Fruit fly (Drosophila melanogaster) whole organism, embryonic: ENCODE measurements around the gene CG32106.

Source experiments
- ATbp ChIP-seq: fragments of 200-800 bp; sonication (Bioruptor generic); optimal IDR thresholded peaks from 2 replicates; lab custom pipeline; 2017; ENCODE audit warnings: missing biosample characterization, mild to moderate bottlenecking, missing genetic modification characterization, missing genetic modification reagents
- Abd-B ChIP-seq: fragments of 200-800 bp; sonication (Bioruptor generic); optimal IDR thresholded peaks from 2 replicates; lab custom pipeline; 2018; ENCODE audit warnings: missing biosample characterization, mild to moderate bottlenecking, missing genetic modification characterization, moderate library complexity
- Atf3 ChIP-seq: fragments of 200-800 bp; sonication (Bioruptor generic); optimal IDR thresholded peaks from 3 replicates; lab custom pipeline; 2016; ENCODE audit warnings: missing biosample characterization, missing genetic modification characterization
- Awh ChIP-seq: fragments of 200-800 bp; sonication (Bioruptor generic); IDR thresholded peaks from 2 replicates; pipeline ENCODE4, ENCODE4 v1.3.6; 2022; ENCODE audit warnings: missing biosample characterization, missing genetic modification characterization
- BEAF-32 ChIP-seq: fragments of 200-800 bp; sonication (Bioruptor generic); optimal IDR thresholded peaks from 3 replicates; lab custom pipeline; 2017; ENCODE audit warnings: missing biosample characterization, missing genetic modification characterization, mild to moderate bottlenecking, moderate library complexity, missing genetic modification reagents
- Bdp1 ChIP-seq: fragments of 200-800 bp; sonication (Bioruptor generic); optimal IDR thresholded peaks from 3 replicates; lab custom pipeline; 2016; ENCODE audit warnings: missing biosample characterization, missing genetic modification characterization
- Bteb2 ChIP-seq: fragments of 200-800 bp; sonication (Bioruptor generic); optimal IDR thresholded peaks from 2 replicates; lab custom pipeline; 2016; ENCODE audit warnings: missing biosample characterization, missing genetic modification characterization
- CG1024 ChIP-seq: fragments of 200-800 bp; sonication (Bioruptor generic); IDR thresholded peaks from 2 replicates; pipeline ENCODE4 v1.3.6; 2022; ENCODE audit warnings: missing biosample characterization, missing genetic modification characterization
- CG11695 ChIP-seq: fragments of 200-800 bp; sonication (Bioruptor generic); IDR thresholded peaks from 3 replicates; pipeline ENCODE4 v1.3.6; 2022; ENCODE audit warnings: missing biosample characterization, missing genetic modification characterization
- CG12071 ChIP-seq: fragments of 200-800 bp; sonication (Bioruptor generic); optimal IDR thresholded peaks from 3 replicates; lab custom pipeline; 2018; ENCODE audit warnings: missing biosample characterization, mild to moderate bottlenecking, missing genetic modification characterization
- CG12769 ChIP-seq: fragments of 200-800 bp; sonication (Bioruptor generic); optimal IDR thresholded peaks from 2 replicates; lab custom pipeline; 2019; ENCODE audit warnings: missing biosample characterization, mild to moderate bottlenecking, missing genetic modification characterization, moderate library complexity
- CG13123 ChIP-seq: fragments of 200-800 bp; sonication (Bioruptor generic); optimal IDR thresholded peaks from 2 replicates; lab custom pipeline; 2016; ENCODE audit warnings: missing biosample characterization, missing genetic modification characterization
- CG16779 ChIP-seq: fragments of 200-800 bp; sonication (Bioruptor generic); IDR thresholded peaks from 2 replicates; pipeline ENCODE4 v1.3.6; 2022; ENCODE audit warnings: missing biosample characterization, missing genetic modification characterization
- CG17802 ChIP-seq: fragments of 200-800 bp; sonication (Bioruptor generic); optimal IDR thresholded peaks from 2 replicates; lab custom pipeline; 2018; ENCODE audit warnings: missing biosample characterization, mild to moderate bottlenecking, missing genetic modification characterization, moderate library complexity
- CG1792 ChIP-seq: fragments of 200-800 bp; sonication (Bioruptor generic); optimal IDR thresholded peaks from 2 replicates; lab custom pipeline; 2016; ENCODE audit warnings: missing biosample characterization, missing genetic modification characterization
- CG1832 ChIP-seq: fragments of 200-800 bp; sonication (Bioruptor generic); optimal IDR thresholded peaks from 2 replicates; lab custom pipeline; 2017; ENCODE audit warnings: missing biosample characterization, mild to moderate bottlenecking, missing genetic modification characterization, inconsistent platforms
- CG18599 ChIP-seq: fragments of 200-800 bp; sonication (Bioruptor generic); optimal IDR thresholded peaks from 3 replicates; lab custom pipeline; 2017; ENCODE audit warnings: missing biosample characterization, missing genetic modification characterization, mild to moderate bottlenecking, moderate library complexity, missing genetic modification reagents
- CG2199 ChIP-seq: fragments of 200-800 bp; sonication (Bioruptor generic); IDR thresholded peaks from 3 replicates; pipeline ENCODE4 v1.3.6; 2022; ENCODE audit warnings: missing biosample characterization, missing genetic modification characterization
- CG30403 ChIP-seq: fragments of 200-800 bp; sonication (Bioruptor generic); optimal IDR thresholded peaks from 3 replicates; lab custom pipeline; 2016; ENCODE audit warnings: missing biosample characterization, missing genetic modification characterization
- CG3163 ChIP-seq: fragments of 200-800 bp; sonication (Bioruptor generic); optimal IDR thresholded peaks from 3 replicates; lab custom pipeline; 2016; ENCODE audit warnings: missing biosample characterization, missing genetic modification characterization
- CG3281 ChIP-seq: fragments of 200-800 bp; sonication (Bioruptor generic); optimal IDR thresholded peaks from 3 replicates; lab custom pipeline; 2017; ENCODE audit warnings: missing biosample characterization, mild to moderate bottlenecking, missing genetic modification characterization
- CG7372 ChIP-seq: fragments of 200-800 bp; sonication (Bioruptor generic); IDR thresholded peaks from 2 replicates; pipeline ENCODE4 v1.3.6; 2022; ENCODE audit warnings: missing biosample characterization, missing genetic modification characterization
- CG7839 ChIP-seq: fragments of 200-800 bp; sonication (Bioruptor generic); optimal IDR thresholded peaks from 3 replicates; lab custom pipeline; 2018; ENCODE audit warnings: missing biosample characterization, mild to moderate bottlenecking, missing genetic modification characterization, moderate library complexity
- CG7963 ChIP-seq: fragments of 200-800 bp; sonication (Bioruptor generic); IDR thresholded peaks from 3 replicates; pipeline ENCODE4 v1.3.6; 2022; ENCODE audit warnings: missing biosample characterization, missing genetic modification characterization; ENCODE audit not compliant: partially characterized antibody
- CG8388 ChIP-seq: fragments of 200-800 bp; sonication (Bioruptor generic); optimal IDR thresholded peaks from 2 replicates; lab custom pipeline; 2019; ENCODE audit warnings: missing biosample characterization, mild to moderate bottlenecking, missing genetic modification characterization, moderate library complexity
- CG8924 ChIP-seq: fragments of 200-800 bp; optimal IDR thresholded peaks from 3 replicates; lab custom pipeline; 2019; ENCODE audit warnings: missing biosample characterization, mild to moderate bottlenecking, missing genetic modification characterization, moderate library complexity
- CG9876 ChIP-seq: fragments of 200-800 bp; sonication (Bioruptor generic); optimal IDR thresholded peaks from 2 replicates; lab custom pipeline; 2016; ENCODE audit warnings: missing biosample characterization, missing genetic modification characterization
- Dek ChIP-seq: fragments of 200-800 bp; sonication (Bioruptor generic); optimal IDR thresholded peaks from 3 replicates; lab custom pipeline; 2019; ENCODE audit warnings: missing biosample characterization, mild to moderate bottlenecking, missing genetic modification characterization, moderate library complexity
- NFAT ChIP-seq: fragments of 200-800 bp; sonication (Bioruptor generic); IDR thresholded peaks from 2 replicates; pipeline ENCODE4 v1.3.6; 2022; ENCODE audit warnings: missing biosample characterization, missing genetic modification characterization
- Pdp1 ChIP-seq, 2 experiments: fragments of 200-800 bp; sonication (Bioruptor generic); optimal IDR thresholded peaks; 3 replicates each; lab custom pipeline; 2016; ENCODE audit warnings: missing biosample characterization in 2 of 2, missing genetic modification characterization in 2 of 2, mild to moderate bottlenecking in 1 of 2, moderate library complexity in 1 of 2
- Poxn ChIP-seq: fragments of 200-800 bp; sonication (Bioruptor generic); IDR thresholded peaks from 2 replicates; pipeline ENCODE4 v1.3.6; 2022; ENCODE audit warnings: missing biosample characterization, missing genetic modification characterization
- Side ChIP-seq: fragments of 200-800 bp; sonication (Bioruptor generic); optimal IDR thresholded peaks from 2 replicates; lab custom pipeline; 2016; ENCODE audit warnings: missing biosample characterization, missing genetic modification characterization
- Sox102F ChIP-seq: fragments of 200-800 bp; sonication (Bioruptor generic); optimal IDR thresholded peaks from 2 replicates; lab custom pipeline; 2018; ENCODE audit warnings: missing biosample characterization, mild to moderate bottlenecking, missing genetic modification characterization, moderate library complexity
- btn ChIP-seq: fragments of 200-800 bp; sonication (Bioruptor generic); optimal IDR thresholded peaks from 2 replicates; lab custom pipeline; 2016; ENCODE audit warnings: missing biosample characterization, missing genetic modification characterization
- chif ChIP-seq, 2 experiments: fragments of 200-800 bp; sonication (Bioruptor generic); optimal IDR thresholded peaks; 3 replicates each; lab custom pipeline; 2016; ENCODE audit warnings: missing biosample characterization in 2 of 2, missing genetic modification characterization in 2 of 2
- chm ChIP-seq: fragments of 200-800 bp; sonication (Bioruptor generic); IDR thresholded peaks from 2 replicates; pipeline ENCODE4 v1.3.6; 2022; ENCODE audit warnings: missing biosample characterization, missing genetic modification characterization
- ci ChIP-seq: fragments of 200-800 bp; sonication (Bioruptor generic); IDR thresholded peaks from 3 replicates; pipeline ENCODE4 v1.3.6; 2022; ENCODE audit warnings: missing biosample characterization, missing genetic modification characterization
- croc ChIP-seq: fragments of 200-800 bp; sonication (Bioruptor generic); conservative IDR thresholded peaks from 3 replicates; pipeline ENCODE4 v1.3.6; 2022; ENCODE audit warnings: missing biosample characterization, missing genetic modification characterization
- dimm ChIP-seq: fragments of 200-800 bp; sonication (Bioruptor generic); IDR thresholded peaks from 2 replicates; pipeline ENCODE4 v1.3.6; 2022; ENCODE audit warnings: missing biosample characterization, missing genetic modification characterization
- emc ChIP-seq: fragments of 200-800 bp; sonication (Bioruptor generic); optimal IDR thresholded peaks from 2 replicates; lab custom pipeline; 2016; ENCODE audit warnings: missing biosample characterization, missing genetic modification characterization
- fd64A ChIP-seq: fragments of 200-800 bp; sonication (Bioruptor generic); optimal IDR thresholded peaks from 3 replicates; lab custom pipeline; 2018; ENCODE audit warnings: missing biosample characterization, mild to moderate bottlenecking, missing genetic modification characterization
- grau ChIP-seq: fragments of 200-800 bp; optimal IDR thresholded peaks from 3 replicates; lab custom pipeline; 2019; ENCODE audit warnings: missing biosample characterization, mild to moderate bottlenecking, missing genetic modification characterization, moderate library complexity
- hbn ChIP-seq: fragments of 200-800 bp; sonication (Bioruptor generic); IDR thresholded peaks from 2 replicates; pipeline ENCODE4 v1.3.6; 2022; ENCODE audit warnings: missing biosample characterization, missing genetic modification characterization; ENCODE audit not compliant: partially characterized antibody
- tap ChIP-seq: fragments of 200-800 bp; optimal IDR thresholded peaks from 3 replicates; lab custom pipeline; 2019; ENCODE audit warnings: missing biosample characterization, mild to moderate bottlenecking, missing genetic modification characterization, moderate library complexity
- trem ChIP-seq: fragments of 200-800 bp; optimal IDR thresholded peaks from 3 replicates; lab custom pipeline; 2019; ENCODE audit warnings: missing biosample characterization, mild to moderate bottlenecking, missing genetic modification characterization, moderate library complexity
- wdn ChIP-seq: fragments of 200-800 bp; sonication (Bioruptor generic); IDR thresholded peaks from 2 replicates; pipeline ENCODE4 v1.3.6; 2022; ENCODE audit warnings: missing biosample characterization, missing genetic modification characterization
- yki ChIP-seq: fragments of >200 bp; optimal IDR thresholded peaks from 3 replicates; lab custom pipeline; 2018
- zen ChIP-seq: fragments of 200-800 bp; sonication (Bioruptor generic); optimal IDR thresholded peaks from 3 replicates; lab custom pipeline; 2018; ENCODE audit warnings: missing biosample characterization, mild to moderate bottlenecking, missing genetic modification characterization, moderate library complexity

Gene CG32106

dm6 chr3L:12804730-12805170 lies 26.2 kb upstream of the CG32106 start, which contains the start of gene Atg1 (continued):
- TF ChIP-seq chm (GFP tag; lab: Robert Waterston, UW) (peak; percentile 66), Abd-B (GFP tag; lab: Kevin White, UChicago) (no peak), Side (GFP tag; lab: Kevin White, UChicago) (peak; percentile 38), CG7839 (tag; lab: Kevin White, UChicago) (no peak), tap (no peak), CG2199 (GFP tag; lab: Robert Waterston, UW) (0 out of 3 replicates have a peak, but pooled peaks have one; percentile 27), emc (GFP tag; lab: Kevin White, UChicago) (no peak), zen (tag; lab: Kevin White, UChicago) (no peak), CG13123 (GFP tag; lab: Kevin White, UChicago) (no peak), CG1024 (GFP tag; lab: Robert Waterston, UW) (no peak), CG17802 (no peak), CG3163 (GFP tag; lab: Kevin White, UChicago) (peak; percentile 39), croc (GFP tag; lab: Robert Waterston, UW) (no peak), CG18599 (GFP tag; lab: Kevin White, UChicago) (peak; percentile 26), Poxn (GFP tag; lab: Robert Waterston, UW) (no peak), CG12769 (tag; lab: Kevin White, UChicago) (peak; percentile 25), CG8388 (no peak), CG1792 (GFP tag; lab: Kevin White, UChicago) (no peak), Atf3 (GFP tag; lab: Kevin White, UChicago) (no peak), CG8924 (tag; lab: Kevin White, UChicago) (peak; percentile 3)

dm6 chr3L:12804035-12804729 lies 25.7 kb upstream of the CG32106 start:
- TF ChIP-seq CG7963 (GFP tag; lab: Robert Waterston, UW), result 0 out of 3 replicates have a peak, but pooled peaks have one; percentile 28
- no peak for TF ChIP-seq dimm (GFP tag; lab: Robert Waterston, UW)
- TF ChIP-seq ci (GFP tag; lab: Robert Waterston, UW), result peak; percentile 9; the same call in 1 of the 3 replicates
- peak; percentile 38 for TF ChIP-seq ATbp (GFP tag; lab: Kevin White, UChicago)
- no peak for TF ChIP-seq CG9876 (GFP tag; lab: Kevin White, UChicago)
- no peak for TF ChIP-seq Sox102F (GFP tag; lab: Kevin White, UChicago)
- no peak for TF ChIP-seq Dek (tag; lab: Kevin White, UChicago)
- TF ChIP-seq NFAT (GFP tag; lab: Robert Waterston, UW), result 0 out of 2 replicates have a peak, but pooled peaks have one; percentile 16
- TF ChIP-seq Pdp1 (GFP tag; optimal IDR thresholded peaks at IDR 0.05; lab: Kevin White, UChicago), result peak in 1 of 2 experiments; percentile 25
- no peak for TF ChIP-seq Poxn (GFP tag; lab: Robert Waterston, UW)
- TF ChIP-seq Awh, result peak; percentile 44
- TF ChIP-seq BEAF-32 (GFP tag; lab: Kevin White, UChicago), result no peak
- TF ChIP-seq Bteb2 (GFP tag; lab: Kevin White, UChicago), result no peak
- no peak for TF ChIP-seq wdn (GFP tag; lab: Robert Waterston, UW)
- TF ChIP-seq CG12071 (GFP tag; lab: Kevin White, UChicago), result peak; percentile 23
- no peak for TF ChIP-seq Bdp1 (GFP tag; lab: Kevin White, UChicago)
- peak; percentile 30 for TF ChIP-seq CG3281 (GFP tag; lab: Kevin White, UChicago)
- TF ChIP-seq CG7372 (GFP tag; lab: Robert Waterston, UW), result 0 out of 2 replicates have a peak, but pooled peaks have one; percentile 27
- peak; percentile 68 for TF ChIP-seq CG1832 (GFP tag; lab: Kevin White, UChicago)
- no peak for TF ChIP-seq chif (GFP tag; optimal IDR thresholded peaks at IDR 0.05; lab: Kevin White, UChicago)
- TF ChIP-seq CG11695 (GFP tag; lab: Robert Waterston, UW), result no peak
- TF ChIP-seq CG2199 (GFP tag; lab: Robert Waterston, UW), result peak; percentile 76
- no peak for TF ChIP-seq trem (tag; lab: Kevin White, UChicago)
- TF ChIP-seq CG30403 (GFP tag; lab: Kevin White, UChicago), result peak; percentile 17
- TF ChIP-seq btn, result no peak
- 0 out of 2 replicates have a peak, but pooled peaks have one; percentile 28 for TF ChIP-seq hbn (GFP tag; lab: Robert Waterston, UW)
- peak; percentile 17 for TF ChIP-seq grau
- TF ChIP-seq CG16779, result 0 out of 2 replicates have a peak, but pooled peaks have one; percentile 48
- peak; percentile 20 for TF ChIP-seq fd64A (GFP tag; lab: Kevin White, UChicago)
- peak; percentile 90 for TF ChIP-seq yki (lab: Kevin White, UChicago)
